Worm (Caenorhabditis elegans) whole organism, midembryonic: ENCODE measurements around the gene C27D6.15.

Experiments
- T22C8.4 ChIP-seq: fragments of 200-800 bp; sonication (Bioruptor generic); IDR thresholded peaks from 2 replicates; pipeline ENCODE4 v1.3.6; 2022; ENCODE audit warnings: missing genetic modification characterization, missing compliant biosample characterization
- cog-1 ChIP-seq: sonication (generic microtip); optimal IDR thresholded peaks from 2 replicates; lab custom pipeline; 2016; ENCODE audit warnings: missing genetic modification characterization, missing compliant biosample characterization
- flt-1 ChIP-seq: fragments of 200-800 bp; sonication (Bioruptor generic); IDR thresholded peaks from 2 replicates; pipeline ENCODE4 v1.3.6; 2022; ENCODE audit warnings: missing genetic modification characterization, missing compliant biosample characterization
- klf-2 ChIP-seq: fragments of 200-800 bp; sonication (Bioruptor generic); conservative IDR thresholded peaks from 2 replicates; pipeline ENCODE4 v1.3.6; 2022; ENCODE audit warnings: missing genetic modification reagents, missing genetic modification characterization, missing compliant biosample characterization
- med-1 ChIP-seq: sonication (generic microtip); optimal IDR thresholded peaks from 2 replicates; lab custom pipeline; 2017; ENCODE audit warnings: missing genetic modification characterization, mild to moderate bottlenecking, missing compliant biosample characterization, antibody characterized with exemption, missing genetic modification reagents; ENCODE audit not compliant: insufficient read depth
- ref-1 ChIP-seq: fragments of 200-800 bp; sonication (Bioruptor generic); conservative IDR thresholded peaks from 2 replicates; pipeline ENCODE4 v1.3.6; 2022; ENCODE audit warnings: missing genetic modification reagents, missing genetic modification characterization, missing compliant biosample characterization
- tab-1 ChIP-seq: fragments of 200-800 bp; sonication (Bioruptor generic); IDR thresholded peaks from 2 replicates; pipeline ENCODE4 v1.3.6; 2022; ENCODE audit warnings: missing genetic modification characterization, missing compliant biosample characterization
- ztf-23 ChIP-seq: fragments of 200-800 bp; sonication (Bioruptor generic); IDR thresholded peaks from 2 replicates; pipeline ENCODE4 v1.3.6; 2022; ENCODE audit warnings: missing genetic modification reagents, missing genetic modification characterization, missing compliant biosample characterization
- ztf-29 ChIP-seq: fragments of 200-800 bp; sonication (Bioruptor generic); IDR thresholded peaks from 2 replicates; pipeline ENCODE4 v1.3.6; 2022; ENCODE audit warnings: missing genetic modification reagents, missing genetic modification characterization, missing compliant biosample characterization

C27D6.15 gene

ce11 chrII:5171610-5172009 lies at the start of gene C27D6.15:
TSS of gene C27D6.15 (plus strand) at chrII:5171910.
- TF ChIP-seq tab-1 (no peak), flt-1 (GFP tag; lab: Robert Waterston, UW) (no peak), klf-2 (GFP tag; lab: Robert Waterston, UW) (no peak), ztf-29 (GFP tag; lab: Robert Waterston, UW) (no peak), ztf-23 (no peak), med-1 (no peak), ref-1 (GFP tag; lab: Robert Waterston, UW) (no peak), T22C8.4 (GFP tag; lab: Robert Waterston, UW) (no peak), cog-1 (tag; lab: Kevin White, UChicago) (no peak)

- TF ChIP-seq klf-2 (GFP tag; lab: Robert Waterston, UW), result no peak
- TF ChIP-seq ref-1 (GFP tag; lab: Robert Waterston, UW), result no peak
- no peak for TF ChIP-seq ztf-29 (GFP tag; lab: Robert Waterston, UW)
- no peak for TF ChIP-seq flt-1 (GFP tag; lab: Robert Waterston, UW)
- no peak for TF ChIP-seq cog-1 (tag; lab: Kevin White, UChicago)
Measured at ce11 chrII:5130081-5130480, 41.6 kb upstream of the C27D6.15 start, which contains the start of gene lgc-56. TSS of gene lgc-56 (plus strand) at chrII:5130381.

- TF ChIP-seq tab-1 (no peak), ztf-29 (GFP tag; lab: Robert Waterston, UW) (no peak), klf-2 (GFP tag; lab: Robert Waterston, UW) (no peak), flt-1 (GFP tag; lab: Robert Waterston, UW) (no peak)
Measured at ce11 chrII:5131800-5132199, 39.9 kb upstream of the C27D6.15 start.

- no peak for TF ChIP-seq flt-1 (GFP tag; lab: Robert Waterston, UW)
- no peak for TF ChIP-seq med-1
- no peak for TF ChIP-seq klf-2 (GFP tag; lab: Robert Waterston, UW)
- no peak for TF ChIP-seq ref-1 (GFP tag; lab: Robert Waterston, UW)
- TF ChIP-seq tab-1, result no peak
- TF ChIP-seq cog-1 (tag; lab: Kevin White, UChicago), result no peak
- TF ChIP-seq T22C8.4 (GFP tag; lab: Robert Waterston, UW), result no peak
- TF ChIP-seq ztf-29 (GFP tag; lab: Robert Waterston, UW), result no peak
- TF ChIP-seq ztf-23, result no peak
Measured at ce11 chrII:5136296-5136767, 35.4 kb upstream of the C27D6.15 start, which contains the start of gene F58A6.2. TSS of gene F58A6.2 (plus strand) at chrII:5136717.

ce11 chrII:5141945-5142514 lies 29.7 kb upstream of the C27D6.15 start, which contains the start of gene nas-29:
TSS of gene nas-29 (minus strand) at chrII:5142036.
- TF ChIP-seq ref-1 (GFP tag; lab: Robert Waterston, UW), result no peak
- no peak for TF ChIP-seq flt-1 (GFP tag; lab: Robert Waterston, UW)
- TF ChIP-seq tab-1, result no peak
- TF ChIP-seq med-1, result no peak
- TF ChIP-seq T22C8.4 (GFP tag; lab: Robert Waterston, UW), result no peak
- TF ChIP-seq ztf-23, result no peak
- no peak for TF ChIP-seq klf-2 (GFP tag; lab: Robert Waterston, UW)
- no peak for TF ChIP-seq cog-1 (tag; lab: Kevin White, UChicago)
- TF ChIP-seq ztf-29 (GFP tag; lab: Robert Waterston, UW), result no peak

ce11 chrII:5142619-5143018 lies 29.1 kb upstream of the C27D6.15 start, which contains the start of gene F58A6.1:
TSS of gene F58A6.1 (plus strand) at chrII:5142919.
- TF ChIP-seq ztf-23 (no peak), ref-1 (GFP tag; lab: Robert Waterston, UW) (no peak), cog-1 (tag; lab: Kevin White, UChicago) (no peak), T22C8.4 (GFP tag; lab: Robert Waterston, UW) (no peak), med-1 (no peak), klf-2 (GFP tag; lab: Robert Waterston, UW) (no peak), tab-1 (no peak), ztf-29 (GFP tag; lab: Robert Waterston, UW) (no peak), flt-1 (GFP tag; lab: Robert Waterston, UW) (no peak)

- TF ChIP-seq ztf-29 (GFP tag; lab: Robert Waterston, UW), result no peak
- TF ChIP-seq ztf-23, result no peak
- no peak for TF ChIP-seq flt-1 (GFP tag; lab: Robert Waterston, UW)
- no peak for TF ChIP-seq T22C8.4 (GFP tag; lab: Robert Waterston, UW)
- no peak for TF ChIP-seq med-1
- no peak for TF ChIP-seq klf-2 (GFP tag; lab: Robert Waterston, UW)
Measured at ce11 chrII:5148349-5148748, 23.4 kb upstream of the C27D6.15 start, which contains the start of gene F58A6.5. TSS of gene F58A6.5 (minus strand) at chrII:5148449.

ce11 chrII:5150829-5151228 lies 20.9 kb upstream of the C27D6.15 start, which contains the start of gene srb-16:
TSS of gene srb-16 (minus strand) at chrII:5150929.
- TF ChIP-seq ztf-29 (GFP tag; lab: Robert Waterston, UW) (no peak), tab-1 (no peak), flt-1 (GFP tag; lab: Robert Waterston, UW) (no peak), cog-1 (tag; lab: Kevin White, UChicago) (no peak), ref-1 (GFP tag; lab: Robert Waterston, UW) (no peak), ztf-23 (no peak), klf-2 (GFP tag; lab: Robert Waterston, UW) (no peak), T22C8.4 (GFP tag; lab: Robert Waterston, UW) (no peak), med-1 (no peak)

- TF ChIP-seq T22C8.4 (GFP tag; lab: Robert Waterston, UW) (no peak), tab-1 (no peak), ztf-29 (GFP tag; lab: Robert Waterston, UW) (no peak), ref-1 (GFP tag; lab: Robert Waterston, UW) (no peak), klf-2 (GFP tag; lab: Robert Waterston, UW) (no peak), flt-1 (GFP tag; lab: Robert Waterston, UW) (no peak), med-1 (no peak), ztf-23 (no peak), cog-1 (tag; lab: Kevin White, UChicago) (no peak)
Measured at ce11 chrII:5154540-5154939, 17.2 kb upstream of the C27D6.15 start, which contains the start of gene srb-12. TSS of gene srb-12 (minus strand) at chrII:5154640.
